Fruit fly (Drosophila melanogaster) whole organism, wandering third instar larva: Measurements from ENCODE around the gene Archease.

Source experiments
- CG32264 ChIP-seq: fragments of 200-800 bp; sonication (Bioruptor generic); optimal IDR thresholded peaks from 2 replicates; lab custom pipeline; 2016; ENCODE audit warnings: missing biosample characterization, missing genetic modification characterization
- CrebA ChIP-seq: fragments of 200-800 bp; sonication (Bioruptor generic); optimal IDR thresholded peaks from 2 replicates; lab custom pipeline; 2016; ENCODE audit warnings: missing biosample characterization, mild to moderate bottlenecking, missing genetic modification characterization, borderline replicate concordance
- Dfd ChIP-seq: fragments of >200 bp; optimal IDR thresholded peaks from 2 replicates; lab custom pipeline; 2017; ENCODE audit warnings: missing biosample characterization, missing genetic modification characterization
- Dif ChIP-seq: fragments of 200-275, 200-300 bp; sonication (Bioruptor generic); optimal IDR thresholded peaks from 2 replicates; lab custom pipeline; 2018; ENCODE audit warnings: missing biosample characterization, missing genetic modification characterization; ENCODE audit not compliant: partially characterized antibody
- GATAd ChIP-seq: sonication (Bioruptor generic); optimal IDR thresholded peaks from 2 replicates; lab custom pipeline; 2016; ENCODE audit warnings: missing biosample characterization, missing genetic modification characterization
- HLH106 ChIP-seq: fragments of 200-800 bp; optimal IDR thresholded peaks from 3 replicates; lab custom pipeline; 2019; ENCODE audit warnings: missing biosample characterization, mild to moderate bottlenecking, missing genetic modification characterization, moderate library complexity
- Hnf4 ChIP-seq: fragments of 200-800 bp; sonication (Bioruptor generic); optimal IDR thresholded peaks from 2 replicates; lab custom pipeline; 2016; ENCODE audit warnings: missing biosample characterization, mild to moderate bottlenecking, missing genetic modification characterization
- Hr78 ChIP-seq: fragments of >200 bp; optimal IDR thresholded peaks from 2 replicates; lab custom pipeline; 2017; ENCODE audit warnings: missing biosample characterization, missing genetic modification characterization
- Hr83 ChIP-seq: fragments of 200-300 bp; sonication (Bioruptor generic); optimal IDR thresholded peaks from 2 replicates; lab custom pipeline; 2016; ENCODE audit warnings: missing biosample characterization, mild to moderate bottlenecking, missing genetic modification characterization, moderate library complexity; ENCODE audit not compliant: poor library complexity, severe bottlenecking
- Jra ChIP-seq: sonication (Bioruptor generic); optimal IDR thresholded peaks from 2 replicates; lab custom pipeline; 2016; ENCODE audit warnings: missing biosample characterization, missing genetic modification characterization
- Mio ChIP-seq: sonication (Bioruptor generic); optimal IDR thresholded peaks from 2 replicates; lab custom pipeline; 2016; ENCODE audit warnings: missing biosample characterization, missing genetic modification characterization
- Myc ChIP-seq: fragments of >200 bp; optimal IDR thresholded peaks from 2 replicates; lab custom pipeline; 2017
- Rel ChIP-seq, 2 experiments: fragments of 200-800 bp; sonication (Bioruptor generic) in 1 of 2; optimal IDR thresholded peaks; 2 replicates in 1 of 2; 3 replicates in 1 of 2; lab custom pipeline; 2016 to 2019; ENCODE audit warnings: mild to moderate bottlenecking in 2 of 2, missing biosample characterization in 2 of 2, missing genetic modification characterization in 2 of 2, moderate library complexity in 1 of 2
- Sp1 ChIP-seq: fragments of 200-800 bp; sonication (Bioruptor generic); optimal IDR thresholded peaks from 3 replicates; lab custom pipeline; 2019; ENCODE audit warnings: missing biosample characterization, mild to moderate bottlenecking, missing genetic modification characterization, moderate library complexity
- Vsx2 ChIP-seq: fragments of 200-300, 225-300 bp; sonication (Bioruptor generic); optimal IDR thresholded peaks from 2 replicates; lab custom pipeline; 2018; ENCODE audit warnings: missing biosample characterization, missing genetic modification characterization; ENCODE audit not compliant: partially characterized antibody
- br ChIP-seq: fragments of 200-800 bp; sonication (Bioruptor generic); optimal IDR thresholded peaks from 2 replicates; lab custom pipeline; 2016; ENCODE audit warnings: missing biosample characterization, missing genetic modification characterization
- brk ChIP-seq: fragments of 200-800 bp; sonication (Bioruptor generic); optimal IDR thresholded peaks from 2 replicates; lab custom pipeline; 2016; ENCODE audit warnings: missing biosample characterization, mild to moderate bottlenecking, missing genetic modification characterization
- dl ChIP-seq, 2 experiments: fragments of 175-275, 200-275 bp in 1 of 2; fragments of 200-275 bp in 1 of 2; sonication (Bioruptor generic); optimal IDR thresholded peaks; lab custom pipeline; 2018; ENCODE audit warnings: mild to moderate bottlenecking in 2 of 2, missing biosample characterization in 2 of 2, missing genetic modification characterization in 2 of 2, moderate library complexity in 2 of 2; ENCODE audit not compliant: partially characterized antibody in 2 of 2, insufficient read depth in 1 of 2
- dmrt93B ChIP-seq: fragments of 200-800 bp; sonication (Bioruptor generic); optimal IDR thresholded peaks from 2 replicates; lab custom pipeline; 2018; ENCODE audit warnings: missing biosample characterization, mild to moderate bottlenecking, missing genetic modification characterization
- dsf ChIP-seq: sonication (Bioruptor generic); optimal IDR thresholded peaks from 2 replicates; lab custom pipeline; 2016; ENCODE audit warnings: missing biosample characterization, missing genetic modification characterization, borderline replicate concordance
- foxo ChIP-seq, 2 experiments: fragments of 200-800 bp; sonication (Bioruptor generic); optimal IDR thresholded peaks; 2 replicates in 1 of 2; 3 replicates in 1 of 2; lab custom pipeline; 2016 to 2017; ENCODE audit warnings: missing biosample characterization in 2 of 2, missing genetic modification characterization in 2 of 2
- fru ChIP-seq: fragments of 200-800 bp; sonication (Bioruptor generic); optimal IDR thresholded peaks from 3 replicates; lab custom pipeline; 2016; ENCODE audit warnings: missing biosample characterization, mild to moderate bottlenecking, missing genetic modification characterization
- h ChIP-seq: fragments of 200-800 bp; sonication (Bioruptor generic); optimal IDR thresholded peaks from 3 replicates; lab custom pipeline; 2016; ENCODE audit warnings: missing biosample characterization, mild to moderate bottlenecking, missing genetic modification characterization
- jim ChIP-seq: fragments of 175-275, 200-325 bp; sonication (Bioruptor generic); optimal IDR thresholded peaks from 2 replicates; lab custom pipeline; 2016; ENCODE audit warnings: missing biosample characterization, mild to moderate bottlenecking, missing genetic modification characterization
- lola ChIP-seq: fragments of >200 bp; optimal IDR thresholded peaks from 2 replicates; lab custom pipeline; 2017; ENCODE audit warnings: missing biosample characterization, missing genetic modification characterization
- pan ChIP-seq: fragments of >200 bp; optimal IDR thresholded peaks from 2 replicates; lab custom pipeline; 2017
- psq ChIP-seq: fragments of 200-800 bp; sonication (Bioruptor generic); optimal IDR thresholded peaks from 3 replicates; lab custom pipeline; 2017; ENCODE audit warnings: missing biosample characterization, mild to moderate bottlenecking, missing genetic modification characterization, moderate library complexity
- rgr ChIP-seq: fragments of 200-800 bp; sonication (Bioruptor generic); optimal IDR thresholded peaks from 3 replicates; lab custom pipeline; 2016; ENCODE audit warnings: missing biosample characterization, mild to moderate bottlenecking, missing genetic modification characterization
- sv ChIP-seq: fragments of 200-800 bp; sonication (Bioruptor generic); optimal IDR thresholded peaks from 3 replicates; lab custom pipeline; 2016; ENCODE audit warnings: missing biosample characterization, missing genetic modification characterization
- tai ChIP-seq: sonication (Bioruptor generic); optimal IDR thresholded peaks from 2 replicates; lab custom pipeline; 2016; ENCODE audit warnings: missing biosample characterization, missing genetic modification characterization
- woc ChIP-seq: sonication (Bioruptor generic); optimal IDR thresholded peaks from 2 replicates; lab custom pipeline; 2016; ENCODE audit warnings: missing biosample characterization, mild to moderate bottlenecking, missing genetic modification characterization

The Archease gene

dm6 chr3R:21656492-21657484, 6.0 kb downstream of the Archease start (continued):
- peak in 1 of 2 experiments; percentile 21 for TF ChIP-seq dl (GFP tag; optimal IDR thresholded peaks at IDR 0.05; lab: Kevin White, UChicago; ENCODE audit: insufficient read depth in 1 of 2, partially characterized antibody in 2 of 2)
- no peak for TF ChIP-seq pan (lab: Kevin White, UChicago)
- TF ChIP-seq Hr78 (GFP tag; lab: Kevin White, UChicago), result no peak
- TF ChIP-seq Myc (lab: Kevin White, UChicago), result no peak
- no peak for TF ChIP-seq lola
- TF ChIP-seq tai (GFP tag; lab: Kevin White, UChicago), result no peak
- TF ChIP-seq dmrt93B, result peak; percentile 63

dm6 chr3R:21655384-21655783, 7.4 kb downstream of the Archease start:
- TF ChIP-seq dl (GFP tag; optimal IDR thresholded peaks at IDR 0.05; lab: Kevin White, UChicago; ENCODE audit: insufficient read depth in 1 of 2, partially characterized antibody in 2 of 2) (no peak), dsf (GFP tag; lab: Kevin White, UChicago) (no peak), br (GFP tag; lab: Kevin White, UChicago) (no peak), rgr (GFP tag; lab: Kevin White, UChicago) (peak; percentile 2), h (GFP tag; lab: Kevin White, UChicago) (peak; percentile 13)
- TF ChIP-seq, all 38 proteins: peak for 2

- no peak for TF ChIP-seq Dif (GFP tag; lab: Kevin White, UChicago)
- no peak for TF ChIP-seq Dfd (GFP tag; lab: Kevin White, UChicago)
- TF ChIP-seq br (GFP tag; lab: Kevin White, UChicago), result no peak
- TF ChIP-seq Vsx2 (GFP tag; lab: Kevin White, UChicago), result no peak
- TF ChIP-seq Hnf4 (GFP tag; lab: Kevin White, UChicago), result no peak
- no peak for TF ChIP-seq Mio
- no peak for TF ChIP-seq dsf (GFP tag; lab: Kevin White, UChicago)
- TF ChIP-seq dmrt93B, result no peak
- no peak for TF ChIP-seq pan (lab: Kevin White, UChicago)
- no peak for TF ChIP-seq sv
- no peak for TF ChIP-seq psq (GFP tag; lab: Kevin White, UChicago)
- TF ChIP-seq HLH106 (tag; lab: Kevin White, UChicago), result no peak
- no peak for TF ChIP-seq Rel (GFP tag; optimal IDR thresholded peaks at IDR 0.05; lab: Kevin White, UChicago)
- no peak for TF ChIP-seq Rel (tag; optimal IDR thresholded peaks at IDR 0.05; lab: Kevin White, UChicago)
Measured at dm6 chr3R:21654755-21655154, 8.0 kb downstream of the Archease start.

- TF ChIP-seq Sp1 (GFP tag; lab: Kevin White, UChicago) (no peak), psq (GFP tag; lab: Kevin White, UChicago) (peak; percentile 10)
Measured at dm6 chr3R:21653434-21653833, 9.3 kb downstream of the Archease start.

dm6 chr3R:21652891-21653394, 9.8 kb downstream of the Archease start:
- peak; percentile 92 for TF ChIP-seq jim (GFP tag; lab: Kevin White, UChicago)
- TF ChIP-seq Hr83, result no peak
- no peak for TF ChIP-seq CG32264 (GFP tag; lab: Kevin White, UChicago)
- TF ChIP-seq h (GFP tag; lab: Kevin White, UChicago), result peak; percentile 30
- TF ChIP-seq Mio, result no peak
- TF ChIP-seq foxo (GFP tag; optimal IDR thresholded peaks at IDR 0.05; lab: Kevin White, UChicago), result peak in 1 of 2 experiments; percentile 10
- peak; percentile 54 for TF ChIP-seq psq (GFP tag; lab: Kevin White, UChicago)
- peak; percentile 13 for TF ChIP-seq rgr (GFP tag; lab: Kevin White, UChicago)
- peak; percentile 37 for TF ChIP-seq woc
- TF ChIP-seq GATAd (GFP tag; lab: Kevin White, UChicago), result no peak
- TF ChIP-seq brk, result no peak
- TF ChIP-seq HLH106 (tag; lab: Kevin White, UChicago), result no peak
- TF ChIP-seq br (GFP tag; lab: Kevin White, UChicago), result no peak
- no peak for TF ChIP-seq dl (GFP tag; optimal IDR thresholded peaks at IDR 0.05; lab: Kevin White, UChicago; ENCODE audit: insufficient read depth in 1 of 2, partially characterized antibody in 2 of 2)
- peak; percentile 11 for TF ChIP-seq fru (GFP tag; lab: Kevin White, UChicago)
- TF ChIP-seq pan (lab: Kevin White, UChicago), result no peak
- no peak for TF ChIP-seq dmrt93B
- TF ChIP-seq Jra (GFP tag; lab: Kevin White, UChicago), result no peak
- no peak for TF ChIP-seq CrebA
